Fruit fly (Drosophila melanogaster) whole organism, embryonic: ENCODE data around the gene Tmhs.
A peak's percentile ranks its signal among the peaks of the same experiment; 100 is the strongest.

Experiments used
- B-H1 ChIP-seq: fragments of 200-800 bp; sonication (Bioruptor generic); IDR thresholded peaks from 3 replicates; pipeline ENCODE4 v1.3.6; 2022; ENCODE audit warnings: missing biosample characterization, missing genetic modification characterization
- CG1024 ChIP-seq: fragments of 200-800 bp; sonication (Bioruptor generic); IDR thresholded peaks from 2 replicates; pipeline ENCODE4 v1.3.6; 2022; ENCODE audit warnings: missing biosample characterization, missing genetic modification characterization
- CG10543 ChIP-seq: fragments of 200-800 bp; sonication (Bioruptor generic); optimal IDR thresholded peaks from 3 replicates; lab custom pipeline; 2017; ENCODE audit warnings: missing biosample characterization, mild to moderate bottlenecking, missing genetic modification characterization, moderate library complexity
- CG11085 ChIP-seq: fragments of 200-800 bp; sonication (Bioruptor generic); IDR thresholded peaks from 2 replicates; pipeline ENCODE4 v1.3.6; 2022; ENCODE audit warnings: missing biosample characterization, missing genetic modification characterization
- CG11723 ChIP-seq: fragments of 200-800 bp; sonication (Bioruptor generic); optimal IDR thresholded peaks from 2 replicates; lab custom pipeline; 2017; ENCODE audit warnings: missing biosample characterization, mild to moderate bottlenecking, missing genetic modification characterization
- CG13424 ChIP-seq: fragments of 200-800 bp; sonication (Bioruptor generic); optimal IDR thresholded peaks from 2 replicates; lab custom pipeline; 2019; ENCODE audit warnings: missing biosample characterization, mild to moderate bottlenecking, missing genetic modification characterization, moderate library complexity
- CG14441 ChIP-seq: fragments of 200-800 bp; sonication (Bioruptor generic); IDR thresholded peaks from 2 replicates; pipeline ENCODE4 v1.3.6; 2022; ENCODE audit warnings: missing biosample characterization, missing genetic modification characterization
- CG14710 ChIP-seq: fragments of 200-800 bp; sonication (Bioruptor generic); optimal IDR thresholded peaks from 3 replicates; lab custom pipeline; 2019; ENCODE audit warnings: missing biosample characterization, mild to moderate bottlenecking, missing genetic modification characterization, moderate library complexity
- CG2712 ChIP-seq: fragments of 200-800 bp; optimal IDR thresholded peaks from 3 replicates; lab custom pipeline; 2019; ENCODE audit warnings: missing biosample characterization, mild to moderate bottlenecking, missing genetic modification characterization, moderate library complexity
- CG30431 ChIP-seq: fragments of 200-800 bp; sonication (Bioruptor generic); optimal IDR thresholded peaks from 2 replicates; lab custom pipeline; 2017; ENCODE audit warnings: missing biosample characterization, missing genetic modification characterization
- CG4282 ChIP-seq: fragments of 200-800 bp; sonication (Bioruptor generic); optimal IDR thresholded peaks from 2 replicates; lab custom pipeline; 2016; ENCODE audit warnings: missing biosample characterization, missing genetic modification characterization
- CG43689 ChIP-seq: fragments of 200-800 bp; sonication (Bioruptor generic); IDR thresholded peaks from 2 replicates; pipeline ENCODE4 v1.3.6; 2022; ENCODE audit warnings: missing biosample characterization, missing genetic modification characterization
- CG4424 ChIP-seq: fragments of 200-800 bp; sonication (Bioruptor generic); optimal IDR thresholded peaks from 3 replicates; lab custom pipeline; 2016; ENCODE audit warnings: missing biosample characterization, missing genetic modification characterization
- CG4820 ChIP-seq: fragments of 200-800 bp; sonication (Bioruptor generic); optimal IDR thresholded peaks from 3 replicates; lab custom pipeline; 2016; ENCODE audit warnings: missing biosample characterization, missing genetic modification characterization
- CG6854 ChIP-seq: fragments of 200-800 bp; sonication (Bioruptor generic); optimal IDR thresholded peaks from 3 replicates; lab custom pipeline; 2017; ENCODE audit warnings: missing biosample characterization, mild to moderate bottlenecking, missing genetic modification characterization
- CG7357 ChIP-seq: fragments of 200-800 bp; sonication (Bioruptor generic); IDR thresholded peaks from 3 replicates; pipeline ENCODE4 v1.3.6; 2022; ENCODE audit warnings: missing biosample characterization, missing genetic modification characterization
- CG7372 ChIP-seq: fragments of 200-800 bp; sonication (Bioruptor generic); IDR thresholded peaks from 2 replicates; pipeline ENCODE4 v1.3.6; 2022; ENCODE audit warnings: missing biosample characterization, missing genetic modification characterization
- CG9215 ChIP-seq: fragments of 200-800 bp; sonication (Bioruptor generic); IDR thresholded peaks from 2 replicates; pipeline ENCODE4 v1.3.6; 2022; ENCODE audit warnings: missing biosample characterization, missing genetic modification characterization
- CG9932 ChIP-seq: fragments of 200-800 bp; sonication (Bioruptor generic); IDR thresholded peaks from 2 replicates; pipeline ENCODE4 v1.3.6; 2022; ENCODE audit warnings: missing biosample characterization, missing genetic modification characterization
- CTCF ChIP-seq: fragments of 200-800 bp; sonication (Bioruptor generic); optimal IDR thresholded peaks from 2 replicates; lab custom pipeline; 2017; ENCODE audit warnings: missing biosample characterization, mild to moderate bottlenecking, missing genetic modification characterization, moderate library complexity
- Dref ChIP-seq: fragments of 200-800 bp; sonication (Bioruptor generic); IDR thresholded peaks from 2 replicates; pipeline ENCODE4 v1.3.6; 2022; ENCODE audit warnings: missing biosample characterization, missing genetic modification characterization
- E2f1 ChIP-seq: fragments of 200-800 bp; sonication (Bioruptor generic); IDR thresholded peaks from 2 replicates; pipeline ENCODE4 v1.3.6; 2022; ENCODE audit warnings: missing biosample characterization, missing genetic modification characterization
- Fer2 ChIP-seq: fragments of 200-800 bp; sonication (Bioruptor generic); optimal IDR thresholded peaks from 2 replicates; lab custom pipeline; 2018; ENCODE audit warnings: missing biosample characterization, mild to moderate bottlenecking, missing genetic modification characterization, moderate library complexity
- HmgD ChIP-seq: fragments of 200-800 bp; sonication (Bioruptor generic); optimal IDR thresholded peaks from 3 replicates; lab custom pipeline; 2016; ENCODE audit warnings: missing biosample characterization, missing genetic modification characterization
- Nf-YA ChIP-seq: fragments of 200-800 bp; sonication (Bioruptor generic); IDR thresholded peaks from 2 replicates; pipeline ENCODE4 v1.3.6; 2022; ENCODE audit warnings: missing biosample characterization, missing genetic modification characterization
- Nf-YC ChIP-seq: fragments of 200-800 bp; optimal IDR thresholded peaks from 3 replicates; lab custom pipeline; 2019; ENCODE audit warnings: missing biosample characterization, mild to moderate bottlenecking, missing genetic modification characterization, moderate library complexity
- NfI ChIP-seq: fragments of 200-800 bp; sonication (Bioruptor generic); optimal IDR thresholded peaks from 3 replicates; lab custom pipeline; 2018; ENCODE audit warnings: missing biosample characterization, mild to moderate bottlenecking, missing genetic modification characterization, moderate library complexity
- Stat92E ChIP-seq, 3 experiments: fragments of >200 bp in 2 of 3; fragments of 200-800 bp in 1 of 3; sonication (Bioruptor generic) in 1 of 3; optimal IDR thresholded peaks; 2 replicates each; lab custom pipeline; 2017 to 2019; ENCODE audit warnings: missing biosample characterization in 3 of 3, missing genetic modification characterization in 3 of 3, mild to moderate bottlenecking in 1 of 3, moderate library complexity in 1 of 3
- TFAM ChIP-seq: fragments of 200-800 bp; sonication (Bioruptor generic); optimal IDR thresholded peaks from 2 replicates; lab custom pipeline; 2017; ENCODE audit warnings: missing biosample characterization, missing genetic modification characterization, inconsistent platforms
- Usf ChIP-seq: fragments of 200-800 bp; sonication (Bioruptor generic); optimal IDR thresholded peaks from 2 replicates; lab custom pipeline; 2017; ENCODE audit warnings: missing genotype, missing biosample characterization, missing genetic modification characterization
- Xbp1 ChIP-seq: fragments of 200-800 bp; sonication (Bioruptor generic); optimal IDR thresholded peaks from 3 replicates; lab custom pipeline; 2016; ENCODE audit warnings: missing biosample characterization, mild to moderate bottlenecking, missing genetic modification characterization
- ap ChIP-seq: fragments of 200-800 bp; sonication (Bioruptor generic); IDR thresholded peaks from 2 replicates; pipeline ENCODE4 v1.3.6; 2022; ENCODE audit warnings: missing biosample characterization, missing genetic modification characterization
- bigmax ChIP-seq: fragments of 200-800 bp; sonication (Bioruptor generic); optimal IDR thresholded peaks from 2 replicates; lab custom pipeline; 2018; ENCODE audit warnings: missing biosample characterization, mild to moderate bottlenecking, missing genetic modification characterization
- chif ChIP-seq, 2 experiments: fragments of 200-800 bp; sonication (Bioruptor generic); optimal IDR thresholded peaks; 3 replicates each; lab custom pipeline; 2016; ENCODE audit warnings: missing biosample characterization in 2 of 2, missing genetic modification characterization in 2 of 2
- corto ChIP-seq: fragments of 200-800 bp; sonication (Bioruptor generic); optimal IDR thresholded peaks from 2 replicates; lab custom pipeline; 2016; ENCODE audit warnings: missing biosample characterization, mild to moderate bottlenecking, missing genetic modification characterization, moderate library complexity
- dmrt99B ChIP-seq: fragments of 200-800 bp; sonication (Bioruptor generic); optimal IDR thresholded peaks from 2 replicates; lab custom pipeline; 2018; ENCODE audit warnings: missing biosample characterization, mild to moderate bottlenecking, missing genetic modification characterization, moderate library complexity
- dysf ChIP-seq: fragments of 200-800 bp; sonication (Bioruptor generic); IDR thresholded peaks from 3 replicates; pipeline ENCODE4 v1.3.6; 2022; ENCODE audit warnings: missing biosample characterization, missing genetic modification characterization
- fd96Cb ChIP-seq: fragments of 200-800 bp; sonication (Bioruptor generic); optimal IDR thresholded peaks from 2 replicates; lab custom pipeline; 2018; ENCODE audit warnings: missing biosample characterization, mild to moderate bottlenecking, missing genetic modification characterization, moderate library complexity
- gro ChIP-seq: fragments of 200-800 bp; sonication (Bioruptor generic); optimal IDR thresholded peaks from 2 replicates; lab custom pipeline; 2016; ENCODE audit warnings: missing biosample characterization, missing genetic modification characterization
- kni ChIP-seq: fragments of 200-800 bp; sonication (Bioruptor generic); optimal IDR thresholded peaks from 3 replicates; lab custom pipeline; 2017; ENCODE audit warnings: mild to moderate bottlenecking, missing biosample characterization, missing genetic modification reagents, missing genetic modification characterization
- mirr ChIP-seq: fragments of 200-800 bp; sonication (Bioruptor generic); optimal IDR thresholded peaks from 3 replicates; lab custom pipeline; 2018; ENCODE audit warnings: missing biosample characterization, mild to moderate bottlenecking, missing genetic modification characterization
- mld ChIP-seq: fragments of 200-800 bp; sonication (Bioruptor generic); IDR thresholded peaks from 3 replicates; pipeline ENCODE4 v1.3.6; 2022; ENCODE audit warnings: missing biosample characterization, missing genetic modification characterization; ENCODE audit not compliant: partially characterized antibody
- peb ChIP-seq: fragments of 200-800 bp; sonication (Bioruptor generic); IDR thresholded peaks from 2 replicates; pipeline ENCODE4 v1.3.6; 2022; ENCODE audit warnings: missing biosample characterization, missing genetic modification characterization
- pfk ChIP-seq: fragments of 200-800 bp; sonication (Bioruptor generic); optimal IDR thresholded peaks from 2 replicates; lab custom pipeline; 2018; ENCODE audit warnings: missing biosample characterization, mild to moderate bottlenecking, missing genetic modification characterization, moderate library complexity
- row ChIP-seq: fragments of 200-800 bp; sonication (Bioruptor generic); IDR thresholded peaks from 3 replicates; pipeline ENCODE4 v1.3.6; 2022; ENCODE audit warnings: missing biosample characterization, missing genetic modification characterization
- sima ChIP-seq: fragments of 200-800 bp; sonication (Bioruptor generic); optimal IDR thresholded peaks from 2 replicates; lab custom pipeline; 2016; ENCODE audit warnings: missing biosample characterization, missing genetic modification characterization
- sisA ChIP-seq: fragments of 200-800 bp; sonication (Bioruptor generic); IDR thresholded peaks from 2 replicates; pipeline ENCODE4 v1.3.6; 2022; ENCODE audit warnings: missing biosample characterization, missing genetic modification characterization
- sqz ChIP-seq: fragments of 200-800 bp; sonication (Bioruptor generic); optimal IDR thresholded peaks from 3 replicates; lab custom pipeline; 2018; ENCODE audit warnings: missing biosample characterization, mild to moderate bottlenecking, missing genetic modification characterization
- stc ChIP-seq: fragments of 200-800 bp; sonication (Bioruptor generic); IDR thresholded peaks from 2 replicates; pipeline ENCODE4 v1.3.6; 2022; ENCODE audit warnings: missing biosample characterization, missing genetic modification characterization
- ttk ChIP-seq: fragments of 200-800 bp; sonication (Bioruptor generic); IDR thresholded peaks from 2 replicates; pipeline ENCODE4 v2.1.2; 2022; ENCODE audit warnings: missing biosample characterization, missing genetic modification characterization

Gene Tmhs

dm6 chr3L:1861794-1862447 is 23.5 kb upstream of the Tmhs start, which contains the start of gene Rap1 (continued):
- TF ChIP-seq CG11723 (GFP tag; lab: Kevin White, UChicago) (peak; percentile 32), HmgD (GFP tag; lab: Kevin White, UChicago) (peak; percentile 13), peb (0 out of 2 replicates have a peak, but pooled peaks have one; percentile 23), E2f1 (GFP tag; lab: Robert Waterston, UW) (peak; percentile 70), CG4820 (GFP tag; lab: Kevin White, UChicago) (peak; percentile 23), CG14441 (GFP tag; lab: Robert Waterston, UW) (peak; percentile 63), kni (GFP tag; lab: Kevin White, UChicago) (peak; percentile 49), CG30431 (GFP tag; lab: Kevin White, UChicago) (no peak), TFAM (no peak), fd96Cb (tag; lab: Kevin White, UChicago) (no peak), ap (peak; percentile 22; the same call in 1 of the 2 replicates), Xbp1 (GFP tag; lab: Kevin White, UChicago) (peak; percentile 70), CG9932 (GFP tag; lab: Robert Waterston, UW) (peak; percentile 93), NfI (GFP tag; lab: Kevin White, UChicago) (peak; percentile 8), CG2712 (tag; lab: Kevin White, UChicago) (peak; percentile 79), Dref (peak; percentile 56), Nf-YC (tag; lab: Kevin White, UChicago) (peak; percentile 68), CG43689 (GFP tag; lab: Robert Waterston, UW) (no peak), corto (GFP tag; lab: Kevin White, UChicago) (peak; percentile 27), sisA (GFP tag; lab: Robert Waterston, UW) (peak; percentile 61), CG9215 (GFP tag; lab: Robert Waterston, UW) (peak; percentile 82), CG4424 (GFP tag; lab: Kevin White, UChicago) (peak; percentile 76), gro (peak; percentile 40), CG4282 (GFP tag; lab: Kevin White, UChicago) (no peak), sima (GFP tag; lab: Kevin White, UChicago) (no peak), dysf (GFP tag; lab: Robert Waterston, UW) (peak; percentile 77), CG7357 (GFP tag; lab: Robert Waterston, UW) (peak; percentile 15; the same call in 1 of the 3 replicates), ttk (GFP tag; lab: Robert Waterston, UW) (peak; percentile 71), mirr (GFP tag; lab: Kevin White, UChicago) (peak; percentile 53), CG14710 (tag; lab: Kevin White, UChicago) (peak; percentile 62), CG13424 (tag; lab: Kevin White, UChicago) (peak; percentile 33), Usf (peak; percentile 16), sqz (GFP tag; lab: Kevin White, UChicago) (no peak), CG6854 (GFP tag; lab: Kevin White, UChicago) (peak; percentile 20), CG11085 (peak; percentile 68), Stat92E (GFP tag; optimal IDR thresholded peaks at IDR 0.05; lab: Kevin White, UChicago) (no peak), stc (no peak), Nf-YA (GFP tag; lab: Robert Waterston, UW) (peak; percentile 21; the same call in 1 of the 2 replicates), CTCF (GFP tag; lab: Kevin White, UChicago) (peak; percentile 4), B-H1 (GFP tag; lab: Robert Waterston, UW) (peak; percentile 49), pfk (GFP tag; lab: Kevin White, UChicago) (no peak), chif (GFP tag; optimal IDR thresholded peaks at IDR 0.05; lab: Kevin White, UChicago) (peak; percentile 9 to 11), CG1024 (GFP tag; lab: Robert Waterston, UW) (peak; percentile 52; the same call in 1 of the 2 replicates), bigmax (GFP tag; lab: Kevin White, UChicago) (no peak), mld (peak; percentile 88), dmrt99B (tag; lab: Kevin White, UChicago) (peak; percentile 51), row (peak; percentile 93), CG10543 (GFP tag; lab: Kevin White, UChicago) (peak; percentile 32), Fer2 (tag; lab: Kevin White, UChicago) (peak; percentile 44), CG7372 (peak; percentile 44; the same call in 1 of the 2 replicates)
